Worm (Caenorhabditis elegans): ENCODE data around the gene C44H4.6.
A peak's percentile ranks its signal among the peaks of the same experiment; 100 is the strongest.

C44H4.6 gene

DNA sequence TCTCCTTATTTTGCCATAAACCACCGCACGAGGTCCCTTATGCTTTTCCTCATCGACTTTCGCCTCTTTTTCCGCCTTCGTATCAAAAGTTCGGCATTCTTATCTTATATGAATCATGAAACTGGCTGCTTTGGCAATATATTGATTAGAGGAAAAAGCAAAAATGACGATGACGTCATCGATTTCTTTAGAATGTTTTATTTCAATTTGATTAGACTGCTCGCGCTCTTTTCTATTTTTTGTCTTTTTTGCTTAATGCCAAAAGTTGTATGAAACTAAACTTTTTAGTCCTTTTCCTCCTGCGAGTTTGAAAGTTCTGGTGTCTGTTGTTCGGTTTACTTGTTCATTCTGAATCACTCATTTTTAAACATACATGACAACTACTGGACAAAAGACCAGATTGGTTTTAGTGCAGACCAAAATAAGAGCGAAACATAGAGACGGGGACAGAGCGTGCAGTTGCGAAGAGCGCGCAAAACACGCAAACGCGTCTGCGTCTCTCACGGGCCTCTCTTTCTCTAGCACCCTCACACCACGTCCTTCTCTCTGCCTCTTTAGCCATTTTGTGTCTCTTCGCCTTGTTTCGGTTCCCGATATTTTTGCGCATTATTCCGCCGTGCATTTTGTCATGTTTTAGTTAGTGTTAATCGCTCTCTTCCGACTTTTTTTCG, 11.1 kb upstream of the C44H4.6 start (continued):
- peak; percentile 18 for TF ChIP-seq sdc-2 (tag; optimal IDR thresholded peaks at IDR 0.05)
- no peak for TF ChIP-seq fax-1 (tag; optimal IDR thresholded peaks at IDR 0.05)
- peak; percentile 31 for TF ChIP-seq ceh-34 (tag; optimal IDR thresholded peaks at IDR 0.05)
- TF ChIP-seq hlh-6 (tag; optimal IDR thresholded peaks at IDR 0.05): no peak
- TF ChIP-seq ceh-31 (tag; optimal IDR thresholded peaks at IDR 0.05): peak; percentile 75
- no peak for TF ChIP-seq T23F11.4 (GFP tag; optimal IDR thresholded peaks at IDR 0.05)
- no peak for TF ChIP-seq elt-2 (tag; optimal IDR thresholded peaks at IDR 0.05)
- TF ChIP-seq pat-9 (tag; optimal IDR thresholded peaks at IDR 0.05): no peak
- TF ChIP-seq pax-1 (tag; optimal IDR thresholded peaks at IDR 0.05): no peak
- no peak for TF ChIP-seq ceh-9 (tag; optimal IDR thresholded peaks at IDR 0.05)
- TF ChIP-seq ceh-19 (GFP tag; optimal IDR thresholded peaks at IDR 0.05): no peak
- TF ChIP-seq ceh-18 (tag; optimal IDR thresholded peaks at IDR 0.05): peak; percentile 61
- no peak for TF ChIP-seq sox-2 (GFP tag; IDR thresholded peaks at IDR 0.05)
- TF ChIP-seq dve-1 (tag; optimal IDR thresholded peaks at IDR 0.05): no peak

DNA sequence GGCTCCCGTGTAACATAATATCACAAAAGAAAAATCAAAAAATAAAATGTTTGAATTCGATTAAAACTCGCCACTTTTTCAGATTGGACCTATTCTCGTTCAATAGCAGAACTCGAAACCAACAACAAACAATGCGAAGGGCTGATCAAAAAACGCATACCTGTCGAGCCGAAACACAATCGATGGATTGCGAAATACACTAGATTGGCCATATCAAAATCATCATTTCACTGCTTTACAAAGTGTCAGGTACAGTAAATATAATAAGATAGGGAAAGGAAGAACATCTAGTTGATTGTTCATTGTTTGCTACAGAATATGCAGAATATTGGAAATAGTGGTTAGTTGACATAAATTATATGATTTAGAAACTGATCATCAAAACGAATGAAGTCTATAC, 8.6 kb upstream of the C44H4.6 start:
- TF ChIP-seq K09A11.1 (tag; optimal IDR thresholded peaks at IDR 0.05; ENCODE audit: insufficient read depth) (no peak), npax-4 (tag; optimal IDR thresholded peaks at IDR 0.05) (no peak), elt-4 (tag; optimal IDR thresholded peaks at IDR 0.05) (no peak), ztf-16 (tag; optimal IDR thresholded peaks at IDR 0.05) (no peak), fax-1 (tag; optimal IDR thresholded peaks at IDR 0.05) (no peak), rnt-1 (tag; optimal IDR thresholded peaks at IDR 0.05) (no peak)

DNA sequence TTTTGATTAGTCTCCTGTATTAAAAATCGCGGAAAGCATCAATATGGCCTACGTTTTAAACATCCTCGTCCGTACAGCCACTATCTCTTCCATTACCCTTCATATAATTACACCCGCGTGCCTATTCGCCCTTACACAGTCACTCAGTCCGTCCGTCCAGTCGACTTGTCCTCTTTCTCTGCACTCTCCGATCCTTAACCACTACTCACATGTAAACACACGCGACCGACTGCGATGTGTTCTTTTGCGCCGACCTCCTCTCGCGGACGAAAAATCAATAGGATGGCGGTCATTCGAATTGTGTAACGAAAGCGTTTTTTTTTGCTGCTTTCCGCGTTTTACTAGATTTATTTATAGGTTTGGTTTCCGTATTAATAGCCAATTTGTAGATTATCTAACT, 3.5 kb upstream of the C44H4.6 start, which contains the start of gene eor-2:
Gene eor-2 (plus strand): TSS at position 342 of the 400 bp plus-strand sequence.
- peak; percentile 27 for TF ChIP-seq ceh-19 (GFP tag; optimal IDR thresholded peaks at IDR 0.05)
- TF ChIP-seq nfya-1 (tag; optimal IDR thresholded peaks at IDR 0.05): peak; percentile 79
- peak; percentile 72 for TF ChIP-seq ceh-34 (tag; optimal IDR thresholded peaks at IDR 0.05)
- TF ChIP-seq syd-9 (tag; optimal IDR thresholded peaks at IDR 0.05): peak; percentile 46
- peak; percentile 60 for TF ChIP-seq unc-42 (tag; optimal IDR thresholded peaks at IDR 0.05)
- peak; percentile 24 for TF ChIP-seq ceh-18 (tag; optimal IDR thresholded peaks at IDR 0.05)
- TF ChIP-seq pax-1 (tag; optimal IDR thresholded peaks at IDR 0.05): peak; percentile 33
- no peak for TF ChIP-seq ceh-14 (tag; optimal IDR thresholded peaks at IDR 0.05)
- TF ChIP-seq ceh-2 (tag; optimal IDR thresholded peaks at IDR 0.05): peak; percentile 37
- TF ChIP-seq C08G9.2 (tag; optimal IDR thresholded peaks at IDR 0.05): peak; percentile 44
- TF ChIP-seq tbx-2 (tag; optimal IDR thresholded peaks at IDR 0.05): peak; percentile 42
- TF ChIP-seq K02D7.2 (tag; optimal IDR thresholded peaks at IDR 0.05): no peak
- peak; percentile 17 for TF ChIP-seq rnt-1 (tag; optimal IDR thresholded peaks at IDR 0.05)
- peak; percentile 13 for TF ChIP-seq K09A11.1 (tag; optimal IDR thresholded peaks at IDR 0.05; ENCODE audit: insufficient read depth)
- peak; percentile 86 for TF ChIP-seq ceh-31 (tag; optimal IDR thresholded peaks at IDR 0.05)
- peak; percentile 61 for TF ChIP-seq unc-55 (GFP tag; optimal IDR thresholded peaks at IDR 0.05)
- peak; percentile 37 for TF ChIP-seq F13H6.1 (tag; optimal IDR thresholded peaks at IDR 0.05)
- peak; percentile 74 for TF ChIP-seq sdc-2 (tag; optimal IDR thresholded peaks at IDR 0.05)
- no peak for TF ChIP-seq sox-2 (GFP tag; IDR thresholded peaks at IDR 0.05)
- TF ChIP-seq ceh-48 (tag; optimal IDR thresholded peaks at IDR 0.05): peak; percentile 91
- peak; percentile 30 for TF ChIP-seq pros-1 (tag; optimal IDR thresholded peaks at IDR 0.05)
- no peak for TF ChIP-seq elt-4 (tag; optimal IDR thresholded peaks at IDR 0.05)
- no peak for TF ChIP-seq ceh-22 (tag; optimal IDR thresholded peaks at IDR 0.05)
- peak; percentile 95 for TF ChIP-seq hlh-30 (tag; optimal IDR thresholded peaks at IDR 0.05; ENCODE audit: insufficient read depth)
- peak; percentile 49 for TF ChIP-seq ref-2 (tag; optimal IDR thresholded peaks at IDR 0.05)

- TF ChIP-seq nhr-11 (tag; optimal IDR thresholded peaks at IDR 0.05): no peak
- no peak for TF ChIP-seq fax-1 (tag; optimal IDR thresholded peaks at IDR 0.05)
- TF ChIP-seq eyg-1 (tag; optimal IDR thresholded peaks at IDR 0.05): no peak
- TF ChIP-seq nhr-232 (tag; optimal IDR thresholded peaks at IDR 0.05): no peak
- no peak for TF ChIP-seq odd-2 (tag; optimal IDR thresholded peaks at IDR 0.05)
- TF ChIP-seq ahr-1 (tag; optimal IDR thresholded peaks at IDR 0.05): no peak
- TF ChIP-seq hlh-30 (tag; optimal IDR thresholded peaks at IDR 0.05; ENCODE audit: insufficient read depth): no peak
- TF ChIP-seq ceh-31 (tag; optimal IDR thresholded peaks at IDR 0.05): no peak
- no peak for TF ChIP-seq hlh-8 (tag; optimal IDR thresholded peaks at IDR 0.05)
- no peak for TF ChIP-seq pax-1 (tag; optimal IDR thresholded peaks at IDR 0.05)
- TF ChIP-seq elt-2 (tag; optimal IDR thresholded peaks at IDR 0.05): no peak
- no peak for TF ChIP-seq madf-2 (tag; optimal IDR thresholded peaks at IDR 0.05)
These were observed 4.3 kb downstream of the C44H4.6 start, which contains the start of gene C44H4.8 for ce11 chrX:14594825-14595224. C44H4.8 (plus strand) TSS chrX:14595125.
